Fruit fly (Drosophila melanogaster) whole organism, embryonic: ENCODE data around the gene DZIP1.

Source experiments
- Abd-B ChIP-seq: fragments of 200-800 bp; sonication (Bioruptor generic); optimal IDR thresholded peaks from 2 replicates; lab custom pipeline; 2018; ENCODE audit warnings: missing biosample characterization, mild to moderate bottlenecking, missing genetic modification characterization, moderate library complexity
- CG10274 ChIP-seq: fragments of 200-800 bp; sonication (Bioruptor generic); optimal IDR thresholded peaks from 3 replicates; lab custom pipeline; 2017; ENCODE audit warnings: missing biosample characterization, mild to moderate bottlenecking, missing genetic modification characterization
- CG12219 ChIP-seq: fragments of 200-800 bp; sonication (Bioruptor generic); optimal IDR thresholded peaks from 3 replicates; lab custom pipeline; 2018; ENCODE audit warnings: missing biosample characterization, mild to moderate bottlenecking, missing genetic modification characterization
- CG17328 ChIP-seq: fragments of 200-800 bp; sonication (Bioruptor generic); IDR thresholded peaks from 2 replicates; pipeline ENCODE4 v1.3.6; 2022; ENCODE audit warnings: missing biosample characterization, missing genetic modification characterization
- CG17912 ChIP-seq: fragments of 200-800 bp; sonication (Bioruptor generic); optimal IDR thresholded peaks from 2 replicates; lab custom pipeline; 2018; ENCODE audit warnings: missing biosample characterization, mild to moderate bottlenecking, missing genetic modification characterization
- CG18764 ChIP-seq: fragments of 200-800 bp; sonication (Bioruptor generic); optimal IDR thresholded peaks from 3 replicates; lab custom pipeline; 2016; ENCODE audit warnings: missing biosample characterization, missing genetic modification characterization
- CG2712 ChIP-seq: fragments of 200-800 bp; optimal IDR thresholded peaks from 3 replicates; lab custom pipeline; 2019; ENCODE audit warnings: missing biosample characterization, mild to moderate bottlenecking, missing genetic modification characterization, moderate library complexity
- CG2889 ChIP-seq: fragments of 200-800 bp; sonication (Bioruptor generic); IDR thresholded peaks from 3 replicates; pipeline ENCODE4 v1.3.6; 2022; ENCODE audit warnings: missing biosample characterization, missing genetic modification characterization
- CG31224 ChIP-seq: fragments of 200-800 bp; sonication (Bioruptor generic); IDR thresholded peaks from 2 replicates; pipeline ENCODE4 v1.3.6; 2022; ENCODE audit warnings: missing biosample characterization, missing genetic modification characterization
- CG32767 ChIP-seq: fragments of 200-800 bp; sonication (Bioruptor generic); IDR thresholded peaks from 2 replicates; pipeline ENCODE4 v1.3.6; 2022; ENCODE audit warnings: missing biosample characterization, missing genetic modification characterization
- CG33213 ChIP-seq: fragments of 200-800 bp; sonication (Bioruptor generic); optimal IDR thresholded peaks from 3 replicates; lab custom pipeline; 2016; ENCODE audit warnings: missing biosample characterization, missing genetic modification characterization
- CG6791 ChIP-seq: fragments of 200-800 bp; sonication (Bioruptor generic); IDR thresholded peaks from 3 replicates; pipeline ENCODE4 v1.3.6; 2022; ENCODE audit warnings: missing biosample characterization, missing genetic modification characterization; ENCODE audit not compliant: partially characterized antibody
- CG7556 ChIP-seq: fragments of 200-800 bp; sonication (Bioruptor generic); optimal IDR thresholded peaks from 2 replicates; lab custom pipeline; 2017; ENCODE audit warnings: missing biosample characterization, mild to moderate bottlenecking, missing genetic modification characterization
- CG7987 ChIP-seq: fragments of 200-800 bp; sonication (Bioruptor generic); optimal IDR thresholded peaks from 2 replicates; lab custom pipeline; 2018; ENCODE audit warnings: missing biosample characterization, mild to moderate bottlenecking, missing genetic modification characterization, moderate library complexity
- CG8944 ChIP-seq: fragments of 200-800 bp; sonication (Bioruptor generic); optimal IDR thresholded peaks from 3 replicates; lab custom pipeline; 2016; ENCODE audit warnings: missing biosample characterization, missing genetic modification characterization
- CG9215 ChIP-seq: fragments of 200-800 bp; sonication (Bioruptor generic); IDR thresholded peaks from 2 replicates; pipeline ENCODE4 v1.3.6; 2022; ENCODE audit warnings: missing biosample characterization, missing genetic modification characterization
- CG9727 ChIP-seq: fragments of 200-800 bp; sonication (Bioruptor generic); optimal IDR thresholded peaks from 3 replicates; lab custom pipeline; 2017; ENCODE audit warnings: missing biosample characterization, mild to moderate bottlenecking, missing genetic modification characterization
- Camta ChIP-seq: fragments of 200-800 bp; sonication (Bioruptor generic); optimal IDR thresholded peaks from 2 replicates; lab custom pipeline; 2016; ENCODE audit warnings: missing biosample characterization, missing genetic modification characterization
- Eip74EF ChIP-seq, 2 experiments: fragments of 200-800 bp in 1 of 2; fragments of >200 bp in 1 of 2; sonication (Bioruptor generic) in 1 of 2; optimal IDR thresholded peaks; 2 replicates each; lab custom pipeline; 2017 to 2019; ENCODE audit warnings: missing biosample characterization in 2 of 2, missing genetic modification characterization in 2 of 2, mild to moderate bottlenecking in 1 of 2, moderate library complexity in 1 of 2
- H2.0 ChIP-seq: fragments of 200-800 bp; sonication (Bioruptor generic); IDR thresholded peaks from 2 replicates; pipeline ENCODE4 v1.3.6; 2022; ENCODE audit warnings: missing biosample characterization, missing genetic modification characterization
- Hsf ChIP-seq: fragments of 200-800 bp; sonication (Bioruptor generic); optimal IDR thresholded peaks from 3 replicates; lab custom pipeline; 2016; ENCODE audit warnings: missing biosample characterization, missing genetic modification characterization
- Med ChIP-seq: fragments of 200-800 bp; sonication (Bioruptor generic); peaks from one replicate; lab custom pipeline; 2016; ENCODE audit warnings: missing biosample characterization, missing genetic modification characterization, mild to moderate bottlenecking, inconsistent platforms, moderate library complexity
- Mes4 ChIP-seq: fragments of 200-800 bp; sonication (Bioruptor generic); optimal IDR thresholded peaks from 2 replicates; lab custom pipeline; 2016; ENCODE audit warnings: missing biosample characterization, missing genetic modification characterization
- Nf-YB ChIP-seq: fragments of 200-800 bp; sonication (Bioruptor generic); optimal IDR thresholded peaks from 3 replicates; lab custom pipeline; 2019; ENCODE audit warnings: missing biosample characterization, mild to moderate bottlenecking, missing genetic modification characterization, moderate library complexity
- PHDP ChIP-seq: fragments of 200-800 bp; sonication (Bioruptor generic); optimal IDR thresholded peaks from 3 replicates; lab custom pipeline; 2018; ENCODE audit warnings: missing biosample characterization, mild to moderate bottlenecking, missing genetic modification characterization, moderate library complexity
- Ravus ChIP-seq: fragments of 200-800 bp; sonication (Bioruptor generic); IDR thresholded peaks from 2 replicates; pipeline ENCODE4 v1.3.6; 2022; ENCODE audit warnings: missing biosample characterization, missing genetic modification characterization
- YL-1 ChIP-seq: fragments of 200-800 bp; sonication (Bioruptor generic); optimal IDR thresholded peaks from 3 replicates; lab custom pipeline; 2017; ENCODE audit warnings: missing biosample characterization, mild to moderate bottlenecking, missing genetic modification characterization
- al ChIP-seq: fragments of 200-800 bp; sonication (Bioruptor generic); IDR thresholded peaks from 2 replicates; pipeline ENCODE4 v1.3.6; 2022; ENCODE audit warnings: missing biosample characterization, missing genetic modification characterization
- ase ChIP-seq: fragments of 200-800 bp; sonication (Bioruptor generic); IDR thresholded peaks from 3 replicates; pipeline ENCODE4 v1.3.6; 2022; ENCODE audit warnings: missing biosample characterization, missing genetic modification characterization
- bigmax ChIP-seq: fragments of 200-800 bp; sonication (Bioruptor generic); optimal IDR thresholded peaks from 2 replicates; lab custom pipeline; 2018; ENCODE audit warnings: missing biosample characterization, mild to moderate bottlenecking, missing genetic modification characterization
- cg ChIP-seq: fragments of 200-800 bp; sonication (Bioruptor generic); optimal IDR thresholded peaks from 3 replicates; lab custom pipeline; 2019; ENCODE audit warnings: missing biosample characterization, mild to moderate bottlenecking, missing genetic modification characterization, moderate library complexity
- crc ChIP-seq: fragments of 200-800 bp; sonication (Bioruptor generic); optimal IDR thresholded peaks from 2 replicates; lab custom pipeline; 2016; ENCODE audit warnings: missing biosample characterization, missing genetic modification characterization
- gcm2 ChIP-seq: fragments of 200-800 bp; sonication (Bioruptor generic); optimal IDR thresholded peaks from 2 replicates; lab custom pipeline; 2016; ENCODE audit warnings: missing biosample characterization, missing genetic modification characterization
- grn ChIP-seq: fragments of 200-800 bp; sonication (Bioruptor generic); optimal IDR thresholded peaks from 3 replicates; lab custom pipeline; 2017; ENCODE audit warnings: missing biosample characterization, missing genetic modification characterization
- jigr1 ChIP-seq: fragments of 200-800 bp; sonication (Bioruptor generic); IDR thresholded peaks from 3 replicates; pipeline ENCODE4 v1.3.6; 2022; ENCODE audit warnings: missing biosample characterization, missing genetic modification characterization
- kay ChIP-seq: fragments of 200-800 bp; sonication (Bioruptor generic); optimal IDR thresholded peaks from 2 replicates; lab custom pipeline; 2016; ENCODE audit warnings: missing biosample characterization, missing genetic modification characterization
- knrl ChIP-seq: fragments of 200-800 bp; sonication (Bioruptor generic); IDR thresholded peaks from 3 replicates; pipeline ENCODE4 v1.3.6; 2022; ENCODE audit warnings: missing biosample characterization, missing genetic modification characterization; ENCODE audit not compliant: partially characterized antibody
- lov ChIP-seq, 2 experiments: fragments of 200-800 bp in 1 of 2; fragments of >200 bp in 1 of 2; sonication (Bioruptor generic) in 1 of 2; IDR thresholded peaks in 1 of 2; optimal IDR thresholded peaks in 1 of 2; 2 replicates in 1 of 2; 3 replicates in 1 of 2; pipeline versions ENCODE4 v1.3.6 to Lab custom; 2017 to 2022; ENCODE audit warnings: missing biosample characterization in 1 of 2, missing genetic modification characterization in 1 of 2
- luna ChIP-seq: fragments of 200-800 bp; sonication (Bioruptor generic); optimal IDR thresholded peaks from 2 replicates; lab custom pipeline; 2016; ENCODE audit warnings: missing biosample characterization, missing genetic modification characterization
- pan ChIP-seq, 4 experiments: fragments of >200 bp in 3 of 4; fragments of 200-800 bp in 1 of 4; sonication (Bioruptor generic) in 1 of 4; optimal IDR thresholded peaks in 3 of 4; IDR thresholded peaks in 1 of 4; 2 replicates each; pipeline versions ENCODE4 v1.3.6 to Lab custom; 2017 to 2022; ENCODE audit warnings: missing biosample characterization in 2 of 4, missing genetic modification characterization in 2 of 4, mixed read lengths in 1 of 4
- pfk ChIP-seq: fragments of 200-800 bp; sonication (Bioruptor generic); optimal IDR thresholded peaks from 2 replicates; lab custom pipeline; 2018; ENCODE audit warnings: missing biosample characterization, mild to moderate bottlenecking, missing genetic modification characterization, moderate library complexity
- pita ChIP-seq: fragments of 200-800 bp; sonication (Bioruptor generic); optimal IDR thresholded peaks from 2 replicates; lab custom pipeline; 2017; ENCODE audit warnings: missing biosample characterization, mild to moderate bottlenecking, missing genetic modification characterization
- pnt ChIP-seq: fragments of 200-800 bp; sonication (Bioruptor generic); optimal IDR thresholded peaks from 3 replicates; lab custom pipeline; 2016; ENCODE audit warnings: missing biosample characterization, missing genetic modification characterization
- repo ChIP-seq: fragments of 200-800 bp; sonication (Bioruptor generic); optimal IDR thresholded peaks from 2 replicates; lab custom pipeline; 2016; ENCODE audit warnings: missing biosample characterization, missing genetic modification characterization
- tap ChIP-seq: fragments of 200-800 bp; optimal IDR thresholded peaks from 3 replicates; lab custom pipeline; 2019; ENCODE audit warnings: missing biosample characterization, mild to moderate bottlenecking, missing genetic modification characterization, moderate library complexity
- usp ChIP-seq: fragments of >200 bp; optimal IDR thresholded peaks from 2 replicates; lab custom pipeline; 2017; ENCODE audit warnings: missing biosample characterization, missing genetic modification characterization
- vnd ChIP-seq: fragments of 200-800 bp; sonication (Bioruptor generic); IDR thresholded peaks from 3 replicates; pipeline ENCODE4 v1.3.6; 2022; ENCODE audit warnings: missing biosample characterization, missing genetic modification characterization; ENCODE audit not compliant: partially characterized antibody
- vvl ChIP-seq: fragments of 200-800 bp; sonication (Bioruptor generic); IDR thresholded peaks from 2 replicates; pipeline ENCODE4 v1.3.6; 2022; ENCODE audit warnings: missing biosample characterization, missing genetic modification characterization
- wdn ChIP-seq: fragments of 200-800 bp; sonication (Bioruptor generic); IDR thresholded peaks from 2 replicates; pipeline ENCODE4 v1.3.6; 2022; ENCODE audit warnings: missing biosample characterization, missing genetic modification characterization

DZIP1 gene

DNA sequence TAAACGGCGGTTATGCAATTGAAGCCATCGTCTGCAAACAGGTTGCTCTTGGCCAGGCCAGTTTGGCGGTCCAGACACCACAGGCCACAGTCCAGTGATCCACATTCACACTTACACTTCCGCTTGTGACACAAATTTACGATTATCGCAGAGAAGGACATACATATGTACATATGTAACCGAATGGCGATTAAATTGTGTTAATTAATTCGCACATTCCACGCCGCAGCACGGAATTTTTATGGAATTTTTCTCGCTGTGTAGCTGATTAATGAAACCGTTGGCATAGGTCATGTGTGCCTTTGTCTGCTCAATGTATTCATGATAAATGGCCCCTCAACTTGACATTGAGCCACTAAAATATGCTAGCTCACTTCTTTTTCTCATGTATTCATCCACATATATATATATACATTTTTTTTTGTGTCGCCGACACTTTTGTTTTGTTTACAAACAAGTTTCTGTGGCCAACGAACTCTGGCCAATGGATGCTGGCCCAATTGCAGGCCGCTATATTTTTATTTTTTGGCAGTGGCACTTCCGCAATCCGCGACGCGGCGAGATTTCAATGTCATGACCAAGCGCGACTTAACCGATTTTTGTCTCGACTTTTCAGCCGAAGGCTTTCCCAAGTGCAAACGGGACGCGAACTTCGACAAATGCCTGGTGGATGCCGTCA lies 11.0 kb downstream of the DZIP1 start (continued):
- no peak for TF ChIP-seq pan (optimal IDR thresholded peaks at IDR 0.05; lab: Kevin White, UChicago)
- peak in 1 of 2 experiments; percentile 57 for TF ChIP-seq pan (GFP tag; optimal IDR thresholded peaks at IDR 0.05 in 1 of 2, IDR thresholded peaks at IDR 0.05 in 1 of 2)
- TF ChIP-seq Mes4 (GFP tag; lab: Kevin White, UChicago): no peak
- no peak for TF ChIP-seq CG8944 (GFP tag; lab: Kevin White, UChicago)
- no peak for TF ChIP-seq Abd-B (GFP tag; lab: Kevin White, UChicago)
- no peak for TF ChIP-seq repo
- TF ChIP-seq pfk (GFP tag; lab: Kevin White, UChicago): no peak
- no peak for TF ChIP-seq pnt
- no peak for TF ChIP-seq CG12219 (GFP tag; lab: Kevin White, UChicago)
- TF ChIP-seq grn: no peak
- no peak for TF ChIP-seq gcm2 (GFP tag; lab: Kevin White, UChicago)
- peak; percentile 85 for TF ChIP-seq Med (GFP tag; lab: Kevin White, UChicago)
- TF ChIP-seq CG32767 (GFP tag; lab: Robert Waterston, UW): no peak
- TF ChIP-seq CG9727 (GFP tag; lab: Kevin White, UChicago): no peak
- TF ChIP-seq crc (GFP tag; lab: Kevin White, UChicago): no peak
- no peak for TF ChIP-seq lov (optimal IDR thresholded peaks at IDR 0.05; lab: Kevin White, UChicago)
- TF ChIP-seq lov (GFP tag; IDR thresholded peaks at IDR 0.05; lab: Robert Waterston, UW): 0 out of 3 replicates have a peak, but pooled peaks have one; percentile 25
- TF ChIP-seq Ravus (GFP tag; lab: Robert Waterston, UW): no peak
- no peak for TF ChIP-seq CG33213 (GFP tag; lab: Kevin White, UChicago)
- no peak for TF ChIP-seq CG6791 (GFP tag; lab: Robert Waterston, UW)
- no peak for TF ChIP-seq CG2712
- no peak for TF ChIP-seq pita
- no peak for TF ChIP-seq CG31224 (GFP tag; lab: Robert Waterston, UW)
- peak; percentile 25; the same call in 1 of the 2 replicates for TF ChIP-seq H2.0 (GFP tag; lab: Robert Waterston, UW)
- no peak for TF ChIP-seq knrl (GFP tag; lab: Robert Waterston, UW)
- TF ChIP-seq bigmax (GFP tag; lab: Kevin White, UChicago): no peak
- no peak for TF ChIP-seq cg (GFP tag; lab: Kevin White, UChicago)
- TF ChIP-seq tap (tag; lab: Kevin White, UChicago): no peak
- no peak for TF ChIP-seq CG17912 (GFP tag; lab: Kevin White, UChicago)
- TF ChIP-seq Eip74EF (GFP tag; optimal IDR thresholded peaks at IDR 0.05; lab: Kevin White, UChicago): peak in 1 of 2 experiments; percentile 95
- no peak for TF ChIP-seq CG17328 (GFP tag; lab: Robert Waterston, UW)
- no peak for TF ChIP-seq CG2889
- no peak for TF ChIP-seq CG9215
- TF ChIP-seq vnd (GFP tag; lab: Robert Waterston, UW): no peak
- no peak for TF ChIP-seq kay (GFP tag; lab: Kevin White, UChicago)
- no peak for TF ChIP-seq wdn (GFP tag; lab: Robert Waterston, UW)
- TF ChIP-seq vvl (GFP tag; lab: Robert Waterston, UW): peak; percentile 56
- TF ChIP-seq CG18764 (GFP tag; lab: Kevin White, UChicago): no peak
- no peak for TF ChIP-seq luna (GFP tag; lab: Kevin White, UChicago)
- TF ChIP-seq jigr1 (GFP tag; lab: Robert Waterston, UW): 0 out of 3 replicates have a peak, but pooled peaks have one; percentile 38
- no peak for TF ChIP-seq CG7556 (GFP tag; lab: Kevin White, UChicago)
- TF ChIP-seq al: no peak
- no peak for TF ChIP-seq YL-1 (GFP tag; lab: Kevin White, UChicago)
- no peak for TF ChIP-seq PHDP
- no peak for TF ChIP-seq Nf-YB (GFP tag; lab: Kevin White, UChicago)
- TF ChIP-seq CG10274 (GFP tag; lab: Kevin White, UChicago): no peak
- TF ChIP-seq Hsf (GFP tag; lab: Kevin White, UChicago): no peak
- TF ChIP-seq CG7987 (GFP tag; lab: Kevin White, UChicago): no peak
- no peak for TF ChIP-seq Camta (GFP tag; lab: Kevin White, UChicago)
- TF ChIP-seq usp (GFP tag; lab: Kevin White, UChicago): no peak
- 0 out of 3 replicates have a peak, but pooled peaks have one; percentile 23 for TF ChIP-seq ase
